Worm (Caenorhabditis elegans) whole organism, L4/young adult: Measurements from ENCODE around the gene aly-2.

Experiments
- W03F9.2 ChIP-seq: fragments of 150-350 bp; optimal IDR thresholded peaks from 2 replicates; lab custom pipeline; 2014; ENCODE audit warnings: missing biosample characterization, missing genetic modification characterization
- dao-5 ChIP-seq: sonication (generic microtip); optimal IDR thresholded peaks from 2 replicates; lab custom pipeline; 2016; ENCODE audit warnings: missing genotype, missing genetic modification characterization, moderate library complexity, missing compliant biosample characterization
- him-1 ChIP-seq: sonication (generic microtip); optimal IDR thresholded peaks from 2 replicates; lab custom pipeline; 2016; ENCODE audit warnings: missing genotype, missing genetic modification reagents, missing genetic modification characterization, missing compliant biosample characterization

DNA sequence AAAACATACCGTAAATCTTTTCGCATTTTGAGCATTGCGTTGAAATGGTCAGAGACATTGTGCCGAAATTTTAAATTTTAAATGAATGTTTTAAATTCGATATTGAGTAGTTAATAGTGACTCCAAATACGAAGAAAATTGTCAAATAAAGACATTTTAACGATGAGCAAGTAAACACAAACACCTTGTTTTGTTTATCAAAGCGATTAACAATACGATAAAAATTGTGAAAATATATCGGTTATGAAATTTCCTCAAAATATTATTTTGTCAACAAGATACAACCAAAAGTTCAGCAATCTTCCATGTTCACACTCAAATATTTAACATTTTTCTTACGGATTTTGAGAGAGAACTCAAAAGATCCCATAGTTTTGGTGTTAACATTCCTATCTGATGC is 7.0 kb downstream of the aly-2 start, which contains the start of gene F23B2.10:
- TF ChIP-seq W03F9.2 (no peak), him-1 (tag; lab: Kevin White, UChicago) (no peak), dao-5 (tag; lab: Kevin White, UChicago) (no peak)
